Worm (Caenorhabditis elegans): ENCODE data around the gene T11F9.21.

DNA sequence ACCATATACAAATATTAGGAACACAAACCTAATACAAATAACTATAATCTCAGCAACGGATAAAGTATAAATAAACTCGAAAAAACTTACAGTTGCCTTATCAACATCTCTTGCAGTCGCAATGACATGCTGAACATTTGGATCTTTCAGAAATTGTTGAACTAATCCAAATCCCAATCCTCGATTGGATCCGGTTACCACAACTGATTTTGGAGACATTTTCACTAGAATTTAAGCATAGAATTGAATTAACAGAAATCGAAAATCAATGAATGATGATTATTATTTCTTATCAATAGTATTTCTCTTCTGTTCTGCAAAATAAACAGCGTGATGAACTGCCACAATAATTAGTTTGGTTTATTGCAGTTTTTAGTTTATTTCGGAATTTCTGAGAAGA lies 27.7 kb downstream of the T11F9.21 start, which contains the start of the genes C55A6.11 and C55A6.7:
- TF ChIP-seq tbx-2 (tag; optimal IDR thresholded peaks at IDR 0.05), result no peak
- TF ChIP-seq hlh-8 (tag; optimal IDR thresholded peaks at IDR 0.05), result no peak
- TF ChIP-seq pax-1 (tag; optimal IDR thresholded peaks at IDR 0.05), result no peak
- no peak for TF ChIP-seq ama-1 (optimal IDR thresholded peaks at IDR 0.05)
- TF ChIP-seq ref-2 (tag; optimal IDR thresholded peaks at IDR 0.05), result no peak
- no peak for TF ChIP-seq eyg-1 (tag; optimal IDR thresholded peaks at IDR 0.05)
- TF ChIP-seq npax-4 (tag; optimal IDR thresholded peaks at IDR 0.05), result no peak
- no peak for TF ChIP-seq sox-2 (GFP tag; IDR thresholded peaks at IDR 0.05)
- no peak for TF ChIP-seq ceh-9 (tag; optimal IDR thresholded peaks at IDR 0.05)
- no peak for TF ChIP-seq F13H6.1 (tag; optimal IDR thresholded peaks at IDR 0.05)
- TF ChIP-seq lin-11 (tag; optimal IDR thresholded peaks at IDR 0.05), result no peak
- TF ChIP-seq gmeb-2 (tag; optimal IDR thresholded peaks at IDR 0.05), result no peak
- no peak for TF ChIP-seq K02D7.2 (tag; optimal IDR thresholded peaks at IDR 0.05)
